Worm (Caenorhabditis elegans): Measurements from ENCODE around the gene F23A7.4.

Gene F23A7.4

DNA sequence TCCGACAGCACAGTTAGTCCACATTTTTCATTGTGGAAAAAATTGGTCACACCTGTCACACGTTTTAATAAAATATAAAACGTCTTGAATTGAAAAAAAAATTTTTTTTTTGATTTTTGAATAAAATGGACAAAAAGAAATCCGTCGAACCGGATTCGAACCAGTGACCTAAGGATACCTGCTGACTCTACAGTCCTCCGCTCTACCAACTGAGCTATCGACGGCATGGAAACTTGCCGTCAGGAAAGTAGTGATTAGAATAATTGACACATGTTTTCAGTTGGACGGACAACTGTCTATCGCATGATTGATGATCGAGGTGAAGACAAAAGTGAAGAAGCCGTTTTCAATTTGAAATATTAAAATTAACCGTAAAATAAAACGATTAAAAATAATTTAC, 4.3 kb upstream of the F23A7.4 start:
- TF ChIP-seq hmg-1.2 (GFP tag; IDR thresholded peaks at IDR 0.05) (peak; percentile 32; the same call in 1 of the 2 replicates), ztf-26 (tag; optimal IDR thresholded peaks at IDR 0.05) (no peak), zfh-2 (GFP tag; conservative IDR thresholded peaks at IDR 0.05) (no peak), D2030.7 (GFP tag; IDR thresholded peaks at IDR 0.05) (peak; percentile 40; the same call in 1 of the 2 replicates), Y67H2A.10 (GFP tag; conservative IDR thresholded peaks at IDR 0.05) (no peak), ztf-3 (GFP tag; optimal IDR thresholded peaks at IDR 0.05) (no peak), snpc-1.3 (tag; optimal IDR thresholded peaks at IDR 0.05; ENCODE audit: insufficient read depth) (peak; percentile 43), F37B4.10 (GFP tag; IDR thresholded peaks at IDR 0.05) (no peak), Y53F4B.3 (GFP tag; IDR thresholded peaks at IDR 0.05) (no peak), dpff-1 (tag; optimal IDR thresholded peaks at IDR 0.05) (no peak), F57A8.1 (GFP tag; optimal IDR thresholded peaks at IDR 0.05) (no peak), nhr-120 (GFP tag; IDR thresholded peaks at IDR 0.05) (no peak), egl-44 (GFP tag; IDR thresholded peaks at IDR 0.05) (no peak), F52B5.7 (tag; optimal IDR thresholded peaks at IDR 0.05) (no peak), die-1 (tag; optimal IDR thresholded peaks at IDR 0.05) (peak; percentile 1), nhr-80 (tag; optimal IDR thresholded peaks at IDR 0.05) (no peak), mxl-1 (tag; optimal IDR thresholded peaks at IDR 0.05) (no peak), cebp-1 (GFP tag; IDR thresholded peaks at IDR 0.05) (no peak), cebp-1 (tag; optimal IDR thresholded peaks at IDR 0.05) (no peak), ztf-25 (GFP tag; IDR thresholded peaks at IDR 0.05) (0 out of 2 replicates have a peak, but pooled peaks have one; percentile 18), F55B11.4 (tag; optimal IDR thresholded peaks at IDR 0.05; ENCODE audit: borderline replicate concordance, insufficient read depth) (no peak), attf-3 (GFP tag; conservative IDR thresholded peaks at IDR 0.05) (no peak), nfyb-1 (GFP tag; IDR thresholded peaks at IDR 0.05) (no peak), xnd-1 (tag; optimal IDR thresholded peaks at IDR 0.05) (no peak), him-1 (tag; optimal IDR thresholded peaks at IDR 0.05) (peak; percentile 6), F57C9.4 (tag; optimal IDR thresholded peaks at IDR 0.05) (no peak), lin-26 (GFP tag; IDR thresholded peaks at IDR 0.05) (peak; percentile 63; the same call in 1 of the 2 replicates), lin-35 (GFP tag; optimal IDR thresholded peaks at IDR 0.05) (no peak), ceh-79 (tag; optimal IDR thresholded peaks at IDR 0.05) (no peak), tbp1 (GFP tag; optimal IDR thresholded peaks at IDR 0.05) (peak; percentile 87), sea-2 (GFP tag; IDR thresholded peaks at IDR 0.05) (no peak), nhr-179 (tag; optimal IDR thresholded peaks at IDR 0.05) (no peak), gei-17 (GFP tag; optimal IDR thresholded peaks at IDR 0.05) (no peak), snpc-4 (GFP tag; optimal IDR thresholded peaks at IDR 0.05) (no peak), snpc-4 (tag; optimal IDR thresholded peaks at IDR 0.05) (peak in 1 of 4 experiments; percentile 13), B0261.1 (tag; optimal IDR thresholded peaks at IDR 0.05) (peak; percentile 60), pbrm-1 (GFP tag; IDR thresholded peaks at IDR 0.05) (peak; percentile 30; the same call in 1 of the 2 replicates), Y56A3A.18 (GFP tag; IDR thresholded peaks at IDR 0.05) (no peak), let-607 (tag; optimal IDR thresholded peaks at IDR 0.05) (no peak), snpc-3.4 (tag; optimal IDR thresholded peaks at IDR 0.05) (peak; percentile 21), atf-7 (tag; optimal IDR thresholded peaks at IDR 0.05) (no peak), lin-40 (tag; optimal IDR thresholded peaks at IDR 0.05) (no peak), repo-1 (tag; optimal IDR thresholded peaks at IDR 0.05) (no peak), lsl-1 (GFP tag; optimal IDR thresholded peaks at IDR 0.05) (no peak), rpc-1 (optimal IDR thresholded peaks at IDR 0.05) (peak; percentile 63), rpc-1 (tag; optimal IDR thresholded peaks at IDR 0.05) (peak; percentile 77), unc-130 (GFP tag; optimal IDR thresholded peaks at IDR 0.05) (no peak), madf-6 (GFP tag; IDR thresholded peaks at IDR 0.05) (no peak), ccch-3 (GFP tag; optimal IDR thresholded peaks at IDR 0.05) (no peak), dox-1 (GFP tag; IDR thresholded peaks at IDR 0.05) (no peak)

All from whole organism, young adult.